Fruit fly (Drosophila melanogaster) whole organism, embryonic: Measurements from ENCODE around the gene dob.

Experiments
- Ada2b ChIP-seq: fragments of 200-800 bp; sonication (Bioruptor generic); IDR thresholded peaks from 2 replicates; pipeline ENCODE4 v1.3.6; 2022; ENCODE audit warnings: missing biosample characterization, missing genetic modification characterization
- BEAF-32 ChIP-seq: fragments of 200-800 bp; sonication (Bioruptor generic); optimal IDR thresholded peaks from 3 replicates; lab custom pipeline; 2017; ENCODE audit warnings: missing biosample characterization, missing genetic modification characterization, mild to moderate bottlenecking, moderate library complexity, missing genetic modification reagents
- Bteb2 ChIP-seq: fragments of 200-800 bp; sonication (Bioruptor generic); optimal IDR thresholded peaks from 2 replicates; lab custom pipeline; 2016; ENCODE audit warnings: missing biosample characterization, missing genetic modification characterization
- CG11504 ChIP-seq: fragments of 200-800 bp; sonication (Bioruptor generic); optimal IDR thresholded peaks from 3 replicates; lab custom pipeline; 2019; ENCODE audit warnings: missing biosample characterization, mild to moderate bottlenecking, missing genetic modification characterization, moderate library complexity
- CG12219 ChIP-seq: fragments of 200-800 bp; sonication (Bioruptor generic); optimal IDR thresholded peaks from 3 replicates; lab custom pipeline; 2018; ENCODE audit warnings: missing biosample characterization, mild to moderate bottlenecking, missing genetic modification characterization
- CG12942 ChIP-seq: fragments of 200-800 bp; sonication (Bioruptor generic); optimal IDR thresholded peaks from 3 replicates; lab custom pipeline; 2016; ENCODE audit warnings: missing biosample characterization, missing genetic modification characterization
- CG15073 ChIP-seq: fragments of 200-800 bp; sonication (Bioruptor generic); optimal IDR thresholded peaks from 2 replicates; lab custom pipeline; 2016; ENCODE audit warnings: missing biosample characterization, missing genetic modification characterization
- CG17328 ChIP-seq: fragments of 200-800 bp; sonication (Bioruptor generic); IDR thresholded peaks from 2 replicates; pipeline ENCODE4 v1.3.6; 2022; ENCODE audit warnings: missing biosample characterization, missing genetic modification characterization
- CG17385 ChIP-seq: fragments of 200-800 bp; sonication (Bioruptor generic); optimal IDR thresholded peaks from 3 replicates; lab custom pipeline; 2018; ENCODE audit warnings: missing biosample characterization, mild to moderate bottlenecking, missing genetic modification characterization
- CG18011 ChIP-seq: fragments of 200-800 bp; sonication (Bioruptor generic); optimal IDR thresholded peaks from 2 replicates; lab custom pipeline; 2017; ENCODE audit warnings: missing biosample characterization, missing genetic modification characterization, mild to moderate bottlenecking, moderate library complexity, missing genotype
- CG31365 ChIP-seq: fragments of 200-800 bp; sonication (Bioruptor generic); optimal IDR thresholded peaks from 2 replicates; lab custom pipeline; 2018; ENCODE audit warnings: missing biosample characterization, mild to moderate bottlenecking, missing genetic modification characterization
- CG32772 ChIP-seq: fragments of 200-800 bp; sonication (Bioruptor generic); IDR thresholded peaks from 2 replicates; pipeline ENCODE4 v1.3.6; 2022; ENCODE audit warnings: missing biosample characterization, missing genetic modification characterization
- CG4282 ChIP-seq: fragments of 200-800 bp; sonication (Bioruptor generic); optimal IDR thresholded peaks from 2 replicates; lab custom pipeline; 2016; ENCODE audit warnings: missing biosample characterization, missing genetic modification characterization
- CG4328 ChIP-seq: fragments of 200-800 bp; sonication (Bioruptor generic); optimal IDR thresholded peaks from 3 replicates; lab custom pipeline; 2017; ENCODE audit warnings: missing biosample characterization, missing genetic modification reagents, missing genetic modification characterization
- CG4617 ChIP-seq: fragments of 200-800 bp; sonication (Bioruptor generic); optimal IDR thresholded peaks from 3 replicates; lab custom pipeline; 2016; ENCODE audit warnings: missing biosample characterization, missing genetic modification characterization, borderline replicate concordance
- CG7372 ChIP-seq: fragments of 200-800 bp; sonication (Bioruptor generic); IDR thresholded peaks from 2 replicates; pipeline ENCODE4 v1.3.6; 2022; ENCODE audit warnings: missing biosample characterization, missing genetic modification characterization
- CG7928 ChIP-seq: fragments of 200-800 bp; sonication (Bioruptor generic); optimal IDR thresholded peaks from 2 replicates; lab custom pipeline; 2017; ENCODE audit warnings: missing biosample characterization, mild to moderate bottlenecking, missing genetic modification characterization
- CG9215 ChIP-seq: fragments of 200-800 bp; sonication (Bioruptor generic); IDR thresholded peaks from 2 replicates; pipeline ENCODE4 v1.3.6; 2022; ENCODE audit warnings: missing biosample characterization, missing genetic modification characterization
- CkIIα-i1 ChIP-seq: fragments of 200-800 bp; sonication (Bioruptor generic); IDR thresholded peaks from 2 replicates; pipeline ENCODE4 v1.3.6; 2022; ENCODE audit warnings: missing biosample characterization, missing genetic modification characterization
- Dek ChIP-seq: fragments of 200-800 bp; sonication (Bioruptor generic); optimal IDR thresholded peaks from 3 replicates; lab custom pipeline; 2019; ENCODE audit warnings: missing biosample characterization, mild to moderate bottlenecking, missing genetic modification characterization, moderate library complexity
- E2f2 ChIP-seq: fragments of 200-800 bp; sonication (Bioruptor generic); IDR thresholded peaks from 2 replicates; pipeline ENCODE4 v1.3.6; 2022; ENCODE audit warnings: missing biosample characterization, missing genetic modification characterization
- Elba2 ChIP-seq: fragments of 200-800 bp; sonication (Bioruptor generic); optimal IDR thresholded peaks from 3 replicates; lab custom pipeline; 2016; ENCODE audit warnings: missing biosample characterization, missing genetic modification characterization
- Gug ChIP-seq: fragments of 200-800 bp; sonication (Bioruptor generic); IDR thresholded peaks from 4 replicates; pipeline ENCODE4 v1.3.6; 2022; ENCODE audit warnings: missing biosample characterization, missing genetic modification characterization
- H2.0 ChIP-seq: fragments of 200-800 bp; sonication (Bioruptor generic); IDR thresholded peaks from 2 replicates; pipeline ENCODE4 v1.3.6; 2022; ENCODE audit warnings: missing biosample characterization, missing genetic modification characterization
- HLH4C ChIP-seq: fragments of 200-800 bp; sonication (Bioruptor generic); IDR thresholded peaks from 3 replicates; pipeline ENCODE4 v1.3.6; 2022; ENCODE audit warnings: missing biosample characterization, missing genetic modification characterization; ENCODE audit not compliant: partially characterized antibody
- MTF-1 ChIP-seq: fragments of 200-800 bp; sonication (Bioruptor generic); optimal IDR thresholded peaks from 2 replicates; lab custom pipeline; 2018; ENCODE audit warnings: missing biosample characterization, mild to moderate bottlenecking, missing genetic modification characterization, borderline replicate concordance
- Mad ChIP-seq: fragments of 200-800 bp; sonication (Bioruptor generic); optimal IDR thresholded peaks from 2 replicates; lab custom pipeline; 2016; ENCODE audit warnings: missing biosample characterization, missing genetic modification characterization
- Max ChIP-seq: fragments of 200-800 bp; sonication (Bioruptor generic); optimal IDR thresholded peaks from 2 replicates; lab custom pipeline; 2016; ENCODE audit warnings: missing biosample characterization, mild to moderate bottlenecking, missing genetic modification characterization
- Meics ChIP-seq: fragments of 200-800 bp; sonication (Bioruptor generic); optimal IDR thresholded peaks from 2 replicates; lab custom pipeline; 2017; ENCODE audit warnings: missing biosample characterization, mild to moderate bottlenecking, missing genetic modification characterization
- NFAT ChIP-seq: fragments of 200-800 bp; sonication (Bioruptor generic); IDR thresholded peaks from 2 replicates; pipeline ENCODE4 v1.3.6; 2022; ENCODE audit warnings: missing biosample characterization, missing genetic modification characterization
- Rx ChIP-seq: fragments of 200-800 bp; sonication (Bioruptor generic); IDR thresholded peaks from 2 replicates; pipeline ENCODE4 v1.3.6; 2022; ENCODE audit warnings: missing biosample characterization, missing genetic modification characterization
- Side ChIP-seq: fragments of 200-800 bp; sonication (Bioruptor generic); optimal IDR thresholded peaks from 2 replicates; lab custom pipeline; 2016; ENCODE audit warnings: missing biosample characterization, missing genetic modification characterization
- Sry-δ ChIP-seq: fragments of 200-800 bp; sonication (Bioruptor generic); optimal IDR thresholded peaks from 2 replicates; lab custom pipeline; 2016; ENCODE audit warnings: missing biosample characterization, missing genetic modification characterization
- Vsx1 ChIP-seq: fragments of 200-800 bp; sonication (Bioruptor generic); optimal IDR thresholded peaks from 2 replicates; lab custom pipeline; 2017; ENCODE audit warnings: missing biosample characterization, mild to moderate bottlenecking, missing genetic modification characterization, missing genetic modification reagents
- ac ChIP-seq: fragments of 200-800 bp; sonication (Bioruptor generic); optimal IDR thresholded peaks from 3 replicates; lab custom pipeline; 2017; ENCODE audit warnings: missing biosample characterization, mild to moderate bottlenecking, missing genetic modification characterization
- ase ChIP-seq: fragments of 200-800 bp; sonication (Bioruptor generic); IDR thresholded peaks from 3 replicates; pipeline ENCODE4 v1.3.6; 2022; ENCODE audit warnings: missing biosample characterization, missing genetic modification characterization
- dan ChIP-seq: fragments of 200-800 bp; sonication (Bioruptor generic); IDR thresholded peaks from 2 replicates; pipeline ENCODE4 v1.3.6; 2022; ENCODE audit warnings: missing biosample characterization, missing genetic modification characterization
- dati ChIP-seq: fragments of 200-800 bp; sonication (Bioruptor generic); IDR thresholded peaks from 2 replicates; pipeline ENCODE4 v1.3.6; 2022; ENCODE audit warnings: missing biosample characterization, missing genetic modification characterization
- exex ChIP-seq: fragments of 200-800 bp; sonication (Bioruptor generic); optimal IDR thresholded peaks from 4 replicates; lab custom pipeline; 2018; ENCODE audit warnings: missing biosample characterization, mild to moderate bottlenecking, missing genetic modification characterization, moderate library complexity
- fd64A ChIP-seq: fragments of 200-800 bp; sonication (Bioruptor generic); optimal IDR thresholded peaks from 3 replicates; lab custom pipeline; 2018; ENCODE audit warnings: missing biosample characterization, mild to moderate bottlenecking, missing genetic modification characterization
- jigr1 ChIP-seq: fragments of 200-800 bp; sonication (Bioruptor generic); IDR thresholded peaks from 3 replicates; pipeline ENCODE4 v1.3.6; 2022; ENCODE audit warnings: missing biosample characterization, missing genetic modification characterization
- mirr ChIP-seq: fragments of 200-800 bp; sonication (Bioruptor generic); optimal IDR thresholded peaks from 3 replicates; lab custom pipeline; 2018; ENCODE audit warnings: missing biosample characterization, mild to moderate bottlenecking, missing genetic modification characterization
- onecut ChIP-seq: fragments of 200-800 bp; sonication (Bioruptor generic); IDR thresholded peaks from 2 replicates; pipeline ENCODE4 v1.3.6; 2022; ENCODE audit warnings: missing biosample characterization, missing genetic modification characterization
- pum ChIP-seq: fragments of 200-800 bp; sonication (Bioruptor generic); optimal IDR thresholded peaks from 2 replicates; lab custom pipeline; 2016; ENCODE audit warnings: missing biosample characterization, missing genetic modification characterization
- stc ChIP-seq: fragments of 200-800 bp; sonication (Bioruptor generic); IDR thresholded peaks from 2 replicates; pipeline ENCODE4 v1.3.6; 2022; ENCODE audit warnings: missing biosample characterization, missing genetic modification characterization
- tio ChIP-seq: fragments of 200-800 bp; sonication (Bioruptor generic); optimal IDR thresholded peaks from 2 replicates; lab custom pipeline; 2017; ENCODE audit warnings: missing biosample characterization, missing genetic modification characterization, inconsistent platforms
- tll ChIP-seq, 2 experiments: fragments of 200-800 bp in 1 of 2; fragments of >200 bp in 1 of 2; sonication (Bioruptor generic) in 1 of 2; optimal IDR thresholded peaks; 2 replicates each; lab custom pipeline; 2017 to 2019; ENCODE audit warnings: missing biosample characterization in 2 of 2, missing genetic modification characterization in 2 of 2, mild to moderate bottlenecking in 1 of 2, moderate library complexity in 1 of 2
- trem ChIP-seq: fragments of 200-800 bp; optimal IDR thresholded peaks from 3 replicates; lab custom pipeline; 2019; ENCODE audit warnings: missing biosample characterization, mild to moderate bottlenecking, missing genetic modification characterization, moderate library complexity
- tup ChIP-seq: fragments of 200-800 bp; sonication (Bioruptor generic); optimal IDR thresholded peaks from 2 replicates; lab custom pipeline; 2016; ENCODE audit warnings: missing biosample characterization, mild to moderate bottlenecking, missing genetic modification characterization, moderate library complexity
- usp ChIP-seq: fragments of >200 bp; optimal IDR thresholded peaks from 2 replicates; lab custom pipeline; 2017; ENCODE audit warnings: missing biosample characterization, missing genetic modification characterization
- zfh2 ChIP-seq: fragments of 200-800 bp; sonication (Bioruptor generic); optimal IDR thresholded peaks from 2 replicates; lab custom pipeline; 2016; ENCODE audit warnings: missing biosample characterization, missing genetic modification characterization

Gene dob

DNA sequence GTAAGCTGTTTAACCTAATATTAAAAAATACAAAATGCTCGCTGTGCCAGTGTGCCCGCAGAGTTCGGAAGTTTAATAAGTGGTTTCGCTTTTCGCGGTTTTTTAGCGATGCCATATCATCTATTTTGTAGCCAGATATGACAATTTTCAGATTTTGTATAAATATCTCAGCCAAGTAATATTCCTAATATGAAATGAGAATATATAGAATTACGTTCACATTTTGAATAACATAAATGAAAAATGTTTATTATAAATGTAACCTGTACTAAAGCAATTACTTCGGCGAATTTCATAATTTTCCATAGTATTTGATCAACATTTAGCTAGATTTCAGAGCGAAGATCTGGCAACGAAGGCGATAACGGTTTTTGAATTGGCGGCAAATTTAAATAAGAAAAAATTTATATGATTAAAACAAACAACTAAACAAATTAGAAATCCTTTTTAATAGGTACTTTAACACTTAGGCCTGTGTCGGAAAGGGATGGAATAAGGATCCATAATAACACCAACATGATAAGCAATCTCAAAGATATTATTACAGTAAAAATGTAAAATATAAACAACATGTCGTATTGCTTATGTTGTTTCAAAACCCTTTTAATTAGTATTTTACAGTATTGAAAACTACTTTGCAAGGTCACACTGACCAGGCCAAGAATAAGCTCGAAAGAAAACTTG, at the start of gene dob, which contains the start of gene opm (continued):
- TF ChIP-seq Mad (GFP tag; lab: Kevin White, UChicago) (no peak), E2f2 (GFP tag; lab: Robert Waterston, UW) (peak; percentile 81), trem (tag; lab: Kevin White, UChicago) (peak; percentile 60), CG17328 (no peak), fd64A (no peak), CkIIα-i1 (GFP tag; lab: Robert Waterston, UW) (no peak), CG4282 (no peak), CG18011 (GFP tag; lab: Kevin White, UChicago) (no peak), Elba2 (GFP tag; lab: Kevin White, UChicago) (no peak), CG7928 (GFP tag; lab: Kevin White, UChicago) (no peak), CG32772 (no peak), dati (GFP tag; lab: Robert Waterston, UW) (no peak), MTF-1 (GFP tag; lab: Kevin White, UChicago) (no peak), CG7372 (GFP tag; lab: Robert Waterston, UW) (no peak), tup (no peak), CG9215 (GFP tag; lab: Robert Waterston, UW) (no peak), jigr1 (GFP tag; lab: Robert Waterston, UW) (no peak), CG4328 (no peak), exex (tag; lab: Kevin White, UChicago) (peak; percentile 18), Gug (GFP tag; lab: Robert Waterston, UW) (no peak), HLH4C (GFP tag; lab: Robert Waterston, UW) (no peak), Ada2b (GFP tag; lab: Robert Waterston, UW) (no peak), Max (GFP tag; lab: Kevin White, UChicago) (peak; percentile 14), Rx (GFP tag; lab: Robert Waterston, UW) (no peak), CG4617 (no peak), H2.0 (no peak), Bteb2 (no peak), CG31365 (no peak), CG12219 (no peak), tio (GFP tag; lab: Kevin White, UChicago) (no peak), CG12942 (GFP tag; lab: Kevin White, UChicago) (no peak), onecut (no peak), tll (GFP tag; optimal IDR thresholded peaks at IDR 0.05; lab: Kevin White, UChicago) (no peak), ase (GFP tag; lab: Robert Waterston, UW) (no peak), usp (GFP tag; lab: Kevin White, UChicago) (no peak), Sry-δ (GFP tag; lab: Kevin White, UChicago) (peak; percentile 17), Dek (tag; lab: Kevin White, UChicago) (peak; percentile 24), ac (GFP tag; lab: Kevin White, UChicago) (no peak), pum (no peak), CG15073 (GFP tag; lab: Kevin White, UChicago) (no peak), mirr (GFP tag; lab: Kevin White, UChicago) (no peak), CG11504 (tag; lab: Kevin White, UChicago) (peak; percentile 56), dan (GFP tag; lab: Robert Waterston, UW) (no peak), stc (no peak), Side (GFP tag; lab: Kevin White, UChicago) (no peak), BEAF-32 (GFP tag; lab: Kevin White, UChicago) (peak; percentile 42), Vsx1 (GFP tag; lab: Kevin White, UChicago) (no peak), Meics (GFP tag; lab: Kevin White, UChicago) (peak; percentile 37), NFAT (GFP tag; lab: Robert Waterston, UW) (no peak), zfh2 (GFP tag; lab: Kevin White, UChicago) (no peak), CG17385 (GFP tag; lab: Kevin White, UChicago) (peak; percentile 30)
